Fruit fly (Drosophila melanogaster) whole organism, larva: ENCODE measurements around the gene CG16957.
A peak's percentile ranks its signal among the peaks of the same experiment; 100 is the strongest.

Source experiments
- noc ChIP-seq: fragments of 200-800 bp; sonication (Bioruptor generic); optimal IDR thresholded peaks from 3 replicates; lab custom pipeline; 2019; ENCODE audit warnings: missing biosample characterization, mild to moderate bottlenecking, missing genetic modification characterization, moderate library complexity

Gene CG16957

DNA sequence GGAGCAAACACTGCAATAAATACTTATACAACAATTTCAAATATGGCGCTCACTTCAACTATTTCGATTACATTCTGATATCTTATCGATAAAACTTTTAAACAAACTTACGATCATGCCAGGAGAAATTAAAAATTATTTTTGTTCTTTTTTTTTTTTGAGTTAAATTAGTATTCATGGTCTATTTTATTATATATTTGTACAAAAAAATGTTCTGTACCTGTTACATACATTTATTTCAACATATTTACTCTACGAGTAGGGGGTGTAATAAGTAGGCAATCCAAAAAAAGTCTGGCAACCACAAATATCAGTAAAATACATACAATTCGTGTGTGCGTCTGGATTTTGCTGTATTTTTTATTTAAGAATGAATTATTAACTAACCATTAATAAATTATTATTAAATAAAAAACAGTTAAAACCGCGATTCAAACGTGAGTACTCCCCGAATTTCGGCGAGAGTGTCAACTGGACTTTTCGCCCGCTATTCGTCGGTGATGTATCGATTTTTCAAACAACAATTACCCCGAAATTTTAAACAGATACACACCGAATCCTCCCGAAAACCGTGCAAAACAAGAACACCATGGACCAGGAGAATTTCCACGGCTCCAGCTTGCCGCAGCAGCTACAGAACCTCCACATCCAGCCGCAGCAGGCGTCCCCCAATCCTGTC, 13.5 kb downstream of the CG16957 start, which contains the start of gene loqs:
Gene loqs (plus strand): TSS at position 302 of the 679 bp plus-strand sequence.
- no peak for TF ChIP-seq noc

DNA sequence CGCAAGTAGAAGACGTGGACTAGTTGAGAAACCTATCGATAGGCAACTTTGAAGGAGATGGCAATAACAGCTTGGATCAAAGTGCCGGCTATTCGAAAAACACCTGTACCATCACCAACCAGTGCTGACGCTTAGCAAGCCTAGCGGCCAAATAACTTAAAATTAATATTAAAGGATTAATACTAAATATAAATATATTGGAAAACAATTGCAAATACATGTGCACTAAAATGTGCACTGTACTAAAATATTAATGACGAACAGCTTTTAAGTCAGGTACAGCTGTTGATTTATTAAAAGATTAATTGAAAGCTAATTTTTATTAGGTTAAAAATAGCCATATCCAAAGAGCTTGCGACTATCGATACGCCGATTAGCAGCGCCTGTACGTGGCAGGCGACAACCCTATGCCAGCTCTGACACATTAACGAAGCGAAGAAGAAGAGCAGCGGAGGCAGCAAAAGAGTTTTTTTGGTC, 17.5 kb downstream of the CG16957 start, which contains the start of the genes CG9302 and beta'COP:
Gene CG9302 (minus strand): TSS at position 51 of the 477 bp plus-strand sequence.
Gene beta'COP (plus strand): TSS at position 415 of the 477 bp plus-strand sequence.
- peak; percentile 79 for TF ChIP-seq noc

- TF ChIP-seq noc: no peak
Measured at dm6 chr2L:13376086-13376485, 19.9 kb downstream of the CG16957 start.

- TF ChIP-seq noc: peak; percentile 96
Measured at dm6 chr2L:13373435-13374242, 22.3 kb downstream of the CG16957 start, which contains the start of the genes Bdp1 and CG6565. TSS of gene Bdp1 (minus strand) at chr2L:13373890. TSS of gene CG6565 (plus strand) at chr2L:13374019.

DNA sequence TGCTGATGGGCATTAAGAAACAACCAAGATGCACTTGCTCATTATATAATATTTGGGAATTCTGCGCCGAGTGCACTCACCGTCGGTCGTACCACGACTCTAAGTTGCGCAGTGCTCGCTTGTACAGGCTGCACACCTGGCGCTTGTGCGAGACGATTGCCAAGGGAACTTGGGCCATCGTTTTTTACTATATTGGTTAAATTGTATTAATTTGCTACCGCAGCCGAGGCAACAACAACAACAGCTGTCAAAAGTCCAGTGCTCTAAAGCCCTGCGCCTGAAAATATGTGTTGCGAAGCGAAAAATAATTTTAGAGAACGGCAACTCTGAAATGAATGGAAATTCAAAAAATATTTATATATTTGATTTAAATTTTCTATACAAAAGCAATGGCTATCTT, 25.2 kb downstream of the CG16957 start, which contains the start of gene ND-B22:
Gene ND-B22 (minus strand): TSS at position 349 of the 400 bp plus-strand sequence.
- TF ChIP-seq noc: peak; percentile 16

DNA sequence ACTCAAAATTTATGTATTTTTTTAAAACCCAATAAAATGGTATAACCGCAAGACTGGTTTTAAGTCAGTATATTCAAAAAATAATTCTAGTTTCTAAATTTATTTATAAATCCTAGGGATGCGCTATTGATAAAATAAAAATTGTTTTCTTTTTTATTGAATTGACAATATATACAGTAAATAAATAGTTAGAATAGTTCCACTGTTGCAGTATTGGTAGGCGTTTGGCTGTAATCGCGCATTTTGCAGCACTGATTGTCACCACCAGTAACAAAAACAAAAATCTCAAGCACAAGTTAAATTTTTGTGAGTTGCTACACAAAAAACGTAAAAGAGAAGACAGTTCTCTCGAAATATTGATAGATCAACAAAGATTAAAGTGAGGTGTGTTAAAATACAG, 27.0 kb downstream of the CG16957 start, which contains the start of gene CG31855:
Gene CG31855 (plus strand): TSS at position 265 of the 400 bp plus-strand sequence.
- TF ChIP-seq noc: peak; percentile 80

dm6 chr2L:13367378-13367777, 28.6 kb downstream of the CG16957 start, which contains the start of gene Tap42:
TSS of gene Tap42 (plus strand) at chr2L:13367617.
- no peak for TF ChIP-seq noc

dm6 chr2L:13366109-13366747, 29.8 kb downstream of the CG16957 start, which contains the start of the genes Nnp-1 and Grx3:
TSS of gene Nnp-1 (minus strand) at chr2L:13366189.
TSS of gene Grx3 (plus strand) at chr2L:13366447.
- no peak for TF ChIP-seq noc

- TF ChIP-seq noc: no peak
Measured at dm6 chr2L:13362953-13363352, 33.0 kb downstream of the CG16957 start.

dm6 chr2L:13361465-13361864, 34.5 kb downstream of the CG16957 start, which contains the start of gene CG9377:
TSS of gene CG9377 (minus strand) at chr2L:13361565.
- TF ChIP-seq noc: no peak

- TF ChIP-seq noc: no peak
Measured at dm6 chr2L:13354580-13355347, 41.2 kb downstream of the CG16957 start, which contains the start of gene CG9395. TSS of gene CG9395 (minus strand) at chr2L:13355073.

dm6 chr2L:13349237-13349902, 46.6 kb downstream of the CG16957 start:
- TF ChIP-seq noc: no peak

dm6 chr2L:13347473-13347872, 48.5 kb downstream of the CG16957 start, which contains the start of gene CG16826:
TSS of gene CG16826 (plus strand) at chr2L:13347773.
- TF ChIP-seq noc: no peak
